Fruit fly (Drosophila melanogaster) whole organism, adult: ENCODE data around the gene CG31510.

Experiments used
- CG11617 ChIP-seq: fragments of 200-800 bp; sonication (Bioruptor generic); optimal IDR thresholded peaks from 2 replicates; lab custom pipeline; 2017; ENCODE audit warnings: mild to moderate bottlenecking, missing biosample characterization, missing genetic modification reagents, missing genetic modification characterization
- CG12768 ChIP-seq: fragments of 200-800 bp; sonication (Bioruptor generic); optimal IDR thresholded peaks from 2 replicates; lab custom pipeline; 2017; ENCODE audit warnings: missing biosample characterization, missing genetic modification characterization, mild to moderate bottlenecking, moderate library complexity, missing genetic modification reagents
- CG14711 ChIP-seq: fragments of 200-800 bp; sonication (Bioruptor generic); optimal IDR thresholded peaks from 2 replicates; lab custom pipeline; 2018; ENCODE audit warnings: missing biosample characterization, mild to moderate bottlenecking, missing genetic modification characterization, moderate library complexity
- CG1620 ChIP-seq: fragments of 200-800 bp; sonication (Bioruptor generic); optimal IDR thresholded peaks from 2 replicates; lab custom pipeline; 2016; ENCODE audit warnings: missing biosample characterization, missing genetic modification characterization
- CG33017 ChIP-seq: fragments of 200-800 bp; sonication (Bioruptor generic); optimal IDR thresholded peaks from 2 replicates; lab custom pipeline; 2018; ENCODE audit warnings: missing biosample characterization, mild to moderate bottlenecking, missing genetic modification characterization, moderate library complexity
- CG5204 ChIP-seq: fragments of 200-800 bp; sonication (Bioruptor generic); optimal IDR thresholded peaks from 2 replicates; lab custom pipeline; 2016; ENCODE audit warnings: missing biosample characterization, missing genetic modification characterization
- CG7045 ChIP-seq: fragments of 200-800 bp; sonication (Bioruptor generic); optimal IDR thresholded peaks from 2 replicates; lab custom pipeline; 2017; ENCODE audit warnings: missing biosample characterization, mild to moderate bottlenecking, missing genetic modification characterization
- CG7101 ChIP-seq: fragments of 200-800 bp; sonication (Bioruptor generic); optimal IDR thresholded peaks from 2 replicates; lab custom pipeline; 2018; ENCODE audit warnings: missing biosample characterization, mild to moderate bottlenecking, missing genetic modification characterization, moderate library complexity
- Clk ChIP-seq: fragments of 200-800 bp; sonication (Bioruptor generic); optimal IDR thresholded peaks from 2 replicates; lab custom pipeline; 2017; ENCODE audit warnings: missing biosample characterization, missing genetic modification characterization
- Crg-1 ChIP-seq: fragments of 200-800 bp; sonication (Bioruptor generic); optimal IDR thresholded peaks from 2 replicates; lab custom pipeline; 2016; ENCODE audit warnings: missing biosample characterization, missing genetic modification characterization
- Hr96 ChIP-seq: fragments of 200-800 bp; sonication (Bioruptor generic); optimal IDR thresholded peaks from 2 replicates; lab custom pipeline; 2016; ENCODE audit warnings: missing biosample characterization, missing genetic modification characterization
- Mnt ChIP-seq: fragments of 200-800 bp; sonication (Bioruptor generic); optimal IDR thresholded peaks from 2 replicates; lab custom pipeline; 2016; ENCODE audit warnings: missing biosample characterization, mild to moderate bottlenecking, missing genetic modification characterization
- bab1 ChIP-seq: fragments of 200-800 bp; sonication (Bioruptor generic); optimal IDR thresholded peaks from 3 replicates; lab custom pipeline; 2019; ENCODE audit warnings: missing biosample characterization, mild to moderate bottlenecking, missing genetic modification characterization, moderate library complexity
- cic ChIP-seq: fragments of 200-800 bp; sonication (Bioruptor generic); optimal IDR thresholded peaks from 2 replicates; lab custom pipeline; 2017; ENCODE audit warnings: missing biosample characterization, mild to moderate bottlenecking, missing genetic modification characterization, moderate library complexity
- cnc ChIP-seq, 2 experiments: fragments of >200 bp; optimal IDR thresholded peaks; 2 replicates each; lab custom pipeline; 2017
- kay ChIP-seq: fragments of 200-800 bp; sonication (Bioruptor generic); peaks from one replicate; lab custom pipeline; 2016; ENCODE audit warnings: missing biosample characterization, missing genetic modification characterization, borderline replicate concordance
- ovo ChIP-seq: fragments of 200-800 bp; sonication (Bioruptor generic); optimal IDR thresholded peaks from 2 replicates; lab custom pipeline; 2016; ENCODE audit warnings: missing biosample characterization, missing genetic modification characterization
- pad ChIP-seq: fragments of 200-800 bp; sonication (Bioruptor generic); optimal IDR thresholded peaks from 3 replicates; lab custom pipeline; 2017; ENCODE audit warnings: missing biosample characterization, missing genetic modification characterization, mild to moderate bottlenecking, moderate library complexity, missing genetic modification reagents
- tj ChIP-seq: fragments of 200-800 bp; sonication (Bioruptor generic); optimal IDR thresholded peaks from 3 replicates; lab custom pipeline; 2017; ENCODE audit warnings: missing biosample characterization, mild to moderate bottlenecking, missing genetic modification characterization, moderate library complexity
- toe ChIP-seq: fragments of 200-800 bp; sonication (Bioruptor generic); optimal IDR thresholded peaks from 2 replicates; lab custom pipeline; 2016; ENCODE audit warnings: missing biosample characterization, missing genetic modification characterization

CG31510 gene

DNA sequence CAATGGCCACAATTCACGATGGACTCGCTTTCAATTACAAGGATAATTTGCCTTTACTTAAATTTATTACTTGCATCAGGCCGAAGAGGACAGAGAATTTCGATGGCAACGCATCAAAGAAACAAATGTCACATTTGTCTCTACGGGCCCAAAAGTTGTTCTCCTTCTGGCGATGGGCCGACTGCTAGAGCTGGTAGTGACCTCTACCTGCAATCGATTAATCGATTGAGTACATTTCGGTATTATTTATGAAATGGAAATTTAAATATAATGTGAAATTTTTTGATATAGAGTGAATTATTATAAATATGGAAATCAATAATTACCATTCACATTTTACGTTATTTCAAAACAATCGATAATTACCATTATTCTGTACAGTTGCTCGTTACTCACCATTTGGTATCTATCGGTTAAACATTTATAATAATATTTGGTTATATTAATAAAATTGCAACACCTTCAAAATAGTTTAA lies at the start of gene CG31510, which contains the start of gene TTLL5:
Gene CG31510, minus strand, starts transcription at position 185 of the 476 bp plus-strand sequence.
Gene TTLL5, minus strand, starts transcription at position 185 of the 476 bp plus-strand sequence.
- peak; percentile 37 for TF ChIP-seq bab1 (GFP tag; lab: Kevin White, UChicago)
- TF ChIP-seq CG33017 (tag; lab: Kevin White, UChicago) = no peak
- no peak for TF ChIP-seq toe (GFP tag; lab: Kevin White, UChicago)

DNA sequence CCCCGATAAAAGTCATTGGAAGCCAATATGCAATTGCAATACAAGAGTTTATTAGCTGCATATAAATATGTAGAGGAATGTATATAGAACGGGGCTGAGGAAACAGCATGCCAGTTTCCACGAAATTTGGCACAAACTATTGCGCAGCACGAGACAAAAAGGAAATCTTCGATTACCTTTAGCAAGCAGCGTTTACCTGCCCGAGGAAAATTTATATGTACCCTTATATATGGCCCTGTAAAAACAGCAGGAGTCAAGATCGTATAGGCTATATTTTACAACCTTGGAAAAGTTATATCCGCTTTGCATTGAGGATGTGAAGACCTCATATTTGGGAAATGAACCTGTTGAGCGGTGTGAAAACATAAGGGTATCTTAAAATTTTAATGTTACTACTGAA lies 49.6 kb upstream of the CG31510 start:
- no peak for TF ChIP-seq CG5204 (GFP tag; lab: Kevin White, UChicago)
- TF ChIP-seq CG7101 (tag; lab: Kevin White, UChicago) = no peak
- no peak for TF ChIP-seq Hr96 (GFP tag; lab: Kevin White, UChicago)
- TF ChIP-seq bab1 (GFP tag; lab: Kevin White, UChicago) = no peak
- no peak for TF ChIP-seq toe (GFP tag; lab: Kevin White, UChicago)
- no peak for TF ChIP-seq Mnt
- no peak for TF ChIP-seq cic (GFP tag; lab: Kevin White, UChicago)
- TF ChIP-seq CG11617 (GFP tag; lab: Kevin White, UChicago) = no peak
- TF ChIP-seq tj (GFP tag; lab: Kevin White, UChicago) = no peak
- no peak for TF ChIP-seq kay (GFP tag; lab: Kevin White, UChicago)
- TF ChIP-seq pad (GFP tag; lab: Kevin White, UChicago) = no peak
- no peak for TF ChIP-seq CG12768
- no peak for TF ChIP-seq Crg-1 (GFP tag; lab: Kevin White, UChicago)
- no peak for TF ChIP-seq Clk (GFP tag; lab: Kevin White, UChicago)
- TF ChIP-seq CG1620 (GFP tag; lab: Kevin White, UChicago) = no peak
- no peak for TF ChIP-seq CG33017 (tag; lab: Kevin White, UChicago)
- no peak for TF ChIP-seq ovo
- TF ChIP-seq CG14711 = no peak
- TF ChIP-seq CG7045 (GFP tag; lab: Kevin White, UChicago) = no peak
- no peak for TF ChIP-seq cnc (optimal IDR thresholded peaks at IDR 0.05; lab: Kevin White, UChicago)

DNA sequence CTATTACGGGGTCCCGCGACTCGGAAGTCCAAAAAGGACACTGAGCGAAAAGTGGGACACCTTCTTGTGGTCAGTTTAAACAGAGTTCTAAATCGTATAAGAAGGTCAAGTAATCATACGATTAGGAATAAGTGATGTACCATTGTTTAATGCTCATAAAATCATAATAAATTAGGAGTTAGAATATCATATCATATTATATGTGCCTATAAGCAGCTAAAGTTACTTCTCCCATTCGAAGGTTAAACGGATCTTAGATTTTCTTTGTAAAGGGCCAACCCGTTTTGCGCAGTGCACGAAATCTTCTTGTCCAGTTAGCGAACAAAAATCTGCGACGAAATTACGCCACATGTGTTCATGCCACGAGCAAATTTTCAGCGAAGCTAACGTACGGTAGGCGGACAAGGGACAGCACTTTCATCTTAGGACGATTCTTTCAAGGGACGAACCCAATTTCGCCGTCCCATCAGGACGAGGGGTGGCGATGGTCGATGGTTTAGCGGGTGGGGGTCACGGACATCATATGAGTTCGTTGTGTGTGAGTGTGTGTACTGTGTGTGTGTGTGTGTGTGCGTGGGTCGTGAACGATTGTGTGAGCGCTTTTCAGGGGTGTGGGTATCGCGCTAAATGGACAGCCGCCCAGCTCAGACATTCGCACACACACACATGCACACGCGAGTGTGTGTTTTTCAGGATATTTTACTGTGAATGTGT lies 45.7 kb upstream of the CG31510 start:
- TF ChIP-seq pad (GFP tag; lab: Kevin White, UChicago) = no peak
- TF ChIP-seq cic (GFP tag; lab: Kevin White, UChicago) = no peak
- TF ChIP-seq CG5204 (GFP tag; lab: Kevin White, UChicago) = no peak
- no peak for TF ChIP-seq Crg-1 (GFP tag; lab: Kevin White, UChicago)
- no peak for TF ChIP-seq kay (GFP tag; lab: Kevin White, UChicago)
- no peak for TF ChIP-seq cnc (optimal IDR thresholded peaks at IDR 0.05; lab: Kevin White, UChicago)
- TF ChIP-seq Clk (GFP tag; lab: Kevin White, UChicago) = no peak
- TF ChIP-seq Mnt = no peak
- TF ChIP-seq tj (GFP tag; lab: Kevin White, UChicago) = no peak
- no peak for TF ChIP-seq CG33017 (tag; lab: Kevin White, UChicago)
- TF ChIP-seq bab1 (GFP tag; lab: Kevin White, UChicago) = no peak
- TF ChIP-seq Hr96 (GFP tag; lab: Kevin White, UChicago) = no peak
- TF ChIP-seq CG7045 (GFP tag; lab: Kevin White, UChicago) = no peak
- no peak for TF ChIP-seq CG11617 (GFP tag; lab: Kevin White, UChicago)
- no peak for TF ChIP-seq toe (GFP tag; lab: Kevin White, UChicago)
- no peak for TF ChIP-seq CG7101 (tag; lab: Kevin White, UChicago)
- TF ChIP-seq CG14711 = no peak

DNA sequence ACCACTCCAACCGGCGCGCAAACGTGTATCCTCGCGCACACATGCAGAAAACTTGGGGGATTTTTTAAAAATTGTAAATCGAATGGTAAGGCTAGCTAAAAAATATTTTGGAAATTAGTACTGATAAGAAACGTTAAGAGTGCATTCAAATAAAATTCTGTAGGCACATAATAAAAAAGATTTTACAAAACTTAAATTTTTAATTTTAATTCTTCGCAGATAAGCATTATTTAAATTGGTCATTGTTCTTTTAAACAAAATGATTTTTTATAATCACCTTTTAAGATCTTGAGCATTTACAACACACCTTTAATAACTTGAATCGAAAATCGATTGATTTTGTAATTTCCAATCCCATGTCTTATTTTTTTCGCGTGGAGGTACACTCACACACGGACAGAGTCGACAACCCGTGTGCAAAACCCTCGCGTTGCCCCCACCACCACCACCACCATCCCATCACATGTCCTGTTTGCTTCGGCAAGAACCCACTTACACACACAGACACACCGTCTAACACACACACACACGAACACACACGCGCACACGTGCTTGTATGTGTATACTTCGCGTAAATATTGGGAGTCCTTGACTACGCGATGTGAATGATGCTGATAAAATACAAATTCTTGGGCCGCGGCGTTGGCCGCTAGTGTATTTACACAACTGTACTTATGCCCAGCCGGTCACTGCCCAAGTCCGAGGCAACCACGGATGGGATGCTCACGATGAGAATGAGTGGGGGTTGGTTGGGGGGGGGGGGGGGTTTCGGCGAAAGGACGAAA lies 44.9 kb upstream of the CG31510 start:
- TF ChIP-seq Mnt = no peak
- no peak for TF ChIP-seq Clk (GFP tag; lab: Kevin White, UChicago)
- no peak for TF ChIP-seq CG1620 (GFP tag; lab: Kevin White, UChicago)
- no peak for TF ChIP-seq CG14711
- no peak for TF ChIP-seq CG11617 (GFP tag; lab: Kevin White, UChicago)
- no peak for TF ChIP-seq toe (GFP tag; lab: Kevin White, UChicago)
- no peak for TF ChIP-seq cnc (optimal IDR thresholded peaks at IDR 0.05; lab: Kevin White, UChicago)
- no peak for TF ChIP-seq CG33017 (tag; lab: Kevin White, UChicago)
- TF ChIP-seq CG7045 (GFP tag; lab: Kevin White, UChicago) = no peak
- no peak for TF ChIP-seq ovo
- TF ChIP-seq cic (GFP tag; lab: Kevin White, UChicago) = no peak
- no peak for TF ChIP-seq bab1 (GFP tag; lab: Kevin White, UChicago)
- TF ChIP-seq Hr96 (GFP tag; lab: Kevin White, UChicago) = no peak

DNA sequence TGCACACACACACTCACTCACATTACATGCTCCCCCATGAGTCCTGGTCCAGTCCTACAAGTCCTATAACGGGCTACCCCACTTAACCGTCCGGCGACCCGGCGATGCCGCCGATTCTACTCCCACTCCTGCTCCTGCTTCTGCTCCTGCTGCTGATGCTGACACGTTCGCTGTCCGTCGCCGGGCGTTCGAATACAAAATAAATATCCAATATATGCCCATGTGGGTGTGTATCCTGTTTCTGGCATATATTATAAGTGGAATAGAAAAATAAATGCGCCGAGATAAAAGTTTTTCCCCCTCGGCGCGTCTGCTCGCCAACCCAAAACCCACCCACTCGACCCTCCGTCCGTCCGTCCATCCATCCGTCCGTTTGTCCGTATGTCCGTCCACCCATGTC lies 44.1 kb upstream of the CG31510 start:
- TF ChIP-seq cnc (optimal IDR thresholded peaks at IDR 0.05; lab: Kevin White, UChicago) (no peak), cic (GFP tag; lab: Kevin White, UChicago) (no peak)

DNA sequence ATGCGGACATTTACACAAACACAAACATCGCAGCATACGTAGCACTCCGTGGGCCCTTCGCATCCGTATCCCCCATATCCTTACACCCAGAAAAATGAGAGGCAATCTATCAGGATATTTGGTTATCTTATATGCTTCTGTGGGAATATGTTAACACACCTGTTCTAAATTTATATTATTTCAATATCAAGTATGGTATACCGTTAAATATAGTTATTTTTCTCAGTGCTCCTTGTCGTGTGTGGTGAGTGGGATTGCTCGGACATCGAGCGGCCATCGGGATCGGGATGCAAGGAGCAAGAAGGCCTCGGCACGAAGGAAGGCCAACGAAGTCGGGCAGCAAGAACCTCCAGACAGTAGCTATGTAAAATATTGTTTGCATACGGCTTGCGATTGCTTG lies 38.8 kb upstream of the CG31510 start:
- TF ChIP-seq kay (GFP tag; lab: Kevin White, UChicago) (no peak), bab1 (GFP tag; lab: Kevin White, UChicago) (no peak), Hr96 (GFP tag; lab: Kevin White, UChicago) (no peak), cic (GFP tag; lab: Kevin White, UChicago) (no peak), CG11617 (GFP tag; lab: Kevin White, UChicago) (no peak), CG7101 (tag; lab: Kevin White, UChicago) (no peak), cnc (optimal IDR thresholded peaks at IDR 0.05; lab: Kevin White, UChicago) (no peak), CG12768 (no peak), CG7045 (GFP tag; lab: Kevin White, UChicago) (no peak)
